Fruit fly (Drosophila melanogaster) whole organism, pupa: ENCODE data around the gene lok.

Source experiments
- CG13204 ChIP-seq: fragments of 200-800 bp; sonication (Bioruptor generic); optimal IDR thresholded peaks from 2 replicates; lab custom pipeline; 2018; ENCODE audit warnings: missing biosample characterization, mild to moderate bottlenecking, missing genetic modification characterization, moderate library complexity
- CG15710 ChIP-seq: fragments of 200-800 bp; sonication (Bioruptor generic); optimal IDR thresholded peaks from 2 replicates; lab custom pipeline; 2018; ENCODE audit warnings: missing biosample characterization, mild to moderate bottlenecking, missing genetic modification characterization, moderate library complexity
- CG32121 ChIP-seq: fragments of 200-800 bp; sonication (Bioruptor generic); IDR thresholded peaks from 2 replicates; pipeline ENCODE4 v1.3.6; 2022; ENCODE audit warnings: missing biosample characterization, missing genetic modification characterization
- CG34367 ChIP-seq: fragments of 200-800 bp; sonication (Bioruptor generic); optimal IDR thresholded peaks from 2 replicates; lab custom pipeline; 2018; ENCODE audit warnings: missing biosample characterization, mild to moderate bottlenecking, missing genetic modification characterization
- CG4496 ChIP-seq: fragments of 200-800 bp; sonication (Bioruptor generic); IDR thresholded peaks from 3 replicates; pipeline ENCODE4 v1.3.6; 2022; ENCODE audit warnings: missing biosample characterization, missing genetic modification characterization
- CG8159 ChIP-seq: fragments of 200-800 bp; sonication (Bioruptor generic); optimal IDR thresholded peaks from 3 replicates; lab custom pipeline; 2018; ENCODE audit warnings: missing biosample characterization, mild to moderate bottlenecking, missing genetic modification characterization, moderate library complexity
- CG8301 ChIP-seq: fragments of 200-800 bp; sonication (Bioruptor generic); optimal IDR thresholded peaks from 2 replicates; lab custom pipeline; 2018; ENCODE audit warnings: missing biosample characterization, mild to moderate bottlenecking, missing genetic modification characterization
- Ets98B ChIP-seq: fragments of 200-800 bp; sonication (Bioruptor generic); IDR thresholded peaks from 2 replicates; pipeline ENCODE4 v1.3.6; 2022; ENCODE audit warnings: missing biosample characterization, missing genetic modification characterization
- Pif1B ChIP-seq: fragments of 200-800 bp; sonication (Bioruptor generic); optimal IDR thresholded peaks from 3 replicates; lab custom pipeline; 2016; ENCODE audit warnings: missing biosample characterization, missing genetic modification characterization
- Snoo ChIP-seq: fragments of 200-800 bp; sonication (Bioruptor generic); optimal IDR thresholded peaks from 3 replicates; lab custom pipeline; 2017; ENCODE audit warnings: missing biosample characterization, mild to moderate bottlenecking, missing genetic modification characterization, inconsistent platforms
- rn ChIP-seq: fragments of 200-800 bp; sonication (Bioruptor generic); IDR thresholded peaks from 2 replicates; pipeline ENCODE4 v1.3.6; 2022; ENCODE audit warnings: missing biosample characterization, missing genetic modification characterization

DNA sequence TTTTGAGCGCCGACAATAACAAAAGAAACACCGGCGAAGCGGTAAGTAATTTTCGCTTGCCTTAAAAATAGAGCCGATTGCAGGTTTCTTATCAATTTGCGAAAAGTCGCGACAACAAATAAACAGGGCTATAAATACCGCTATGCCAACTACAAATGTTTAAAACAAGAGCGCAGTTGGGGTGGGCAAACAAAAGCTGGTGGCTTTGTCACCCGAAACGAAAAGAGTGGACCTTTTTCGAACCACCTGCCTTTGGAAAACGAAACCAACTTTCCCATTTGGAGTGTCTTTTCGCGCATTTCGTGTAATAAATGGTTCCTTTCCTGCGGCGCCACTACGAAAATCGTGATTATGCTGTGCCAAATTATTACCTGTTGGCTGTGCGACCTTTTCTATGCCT is 37.0 kb downstream of the lok start:
- TF ChIP-seq CG15710 (tag; lab: Kevin White, UChicago), result no peak
- peak; percentile 5; the same call in 1 of the 2 replicates for TF ChIP-seq Ets98B
- no peak for TF ChIP-seq CG13204 (GFP tag; lab: Kevin White, UChicago)
- no peak for TF ChIP-seq rn
- no peak for TF ChIP-seq CG32121 (GFP tag; lab: Robert Waterston, UW)
- TF ChIP-seq CG8301 (tag; lab: Kevin White, UChicago), result no peak
- no peak for TF ChIP-seq Snoo (tag; lab: Kevin White, UChicago)
- no peak for TF ChIP-seq Pif1B (GFP tag; lab: Kevin White, UChicago)
- peak; percentile 87 for TF ChIP-seq CG8159 (tag; lab: Kevin White, UChicago)
- TF ChIP-seq CG4496 (GFP tag; lab: Robert Waterston, UW), result no peak
- TF ChIP-seq CG34367 (tag; lab: Kevin White, UChicago), result no peak
